Fruit fly (Drosophila melanogaster): ENCODE results near the gene CG14115.

The CG14115 gene

DNA sequence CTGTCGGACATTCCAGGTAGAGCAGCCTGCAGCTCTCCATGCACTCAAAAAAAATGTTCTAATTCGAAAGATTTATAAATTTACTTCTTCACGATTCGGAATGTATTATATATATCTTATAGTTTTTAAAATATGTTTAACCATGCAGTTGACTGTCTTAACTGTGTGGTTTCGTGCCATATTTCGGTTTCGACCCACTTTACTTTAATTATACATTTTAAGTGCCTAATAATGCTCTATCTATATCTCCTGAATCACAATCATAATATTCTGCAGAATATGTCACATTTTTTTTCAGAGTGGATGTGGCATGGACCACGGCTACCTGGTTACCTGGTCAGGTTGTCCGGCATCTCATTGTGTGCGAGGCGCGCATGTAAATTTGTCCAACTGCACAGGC, 11.6 kb downstream of the CG14115 start:
- peak; percentile 3 for TF ChIP-seq CG7271 (tag; optimal IDR thresholded peaks at IDR 0.05)
- no peak for TF ChIP-seq E2f1 (GFP tag; IDR thresholded peaks at IDR 0.05)
- no peak for TF ChIP-seq zfh2 (GFP tag; optimal IDR thresholded peaks at IDR 0.05)
- TF ChIP-seq CG8924 (tag; optimal IDR thresholded peaks at IDR 0.05) = peak; percentile 25
- no peak for TF ChIP-seq CG3995 (GFP tag; optimal IDR thresholded peaks at IDR 0.05)
- TF ChIP-seq CG15073 (GFP tag; optimal IDR thresholded peaks at IDR 0.05) = no peak
- TF ChIP-seq D19A (tag; optimal IDR thresholded peaks at IDR 0.05) = peak; percentile 15
- TF ChIP-seq repo (GFP tag; optimal IDR thresholded peaks at IDR 0.05) = no peak
- TF ChIP-seq CG10267 (tag; optimal IDR thresholded peaks at IDR 0.05) = peak; percentile 40
- TF ChIP-seq zf30C (GFP tag; optimal IDR thresholded peaks at IDR 0.05) = peak; percentile 84
- TF ChIP-seq CG10979 (tag; optimal IDR thresholded peaks at IDR 0.05) = peak; percentile 52
- TF ChIP-seq Awh (GFP tag; IDR thresholded peaks at IDR 0.05) = 0 out of 2 replicates have a peak, but pooled peaks have one; percentile 9
- TF ChIP-seq CG6254 (GFP tag; optimal IDR thresholded peaks at IDR 0.05) = no peak
- TF ChIP-seq CG15696 (tag; optimal IDR thresholded peaks at IDR 0.05) = peak; percentile 84
- TF ChIP-seq CG2889 (GFP tag; IDR thresholded peaks at IDR 0.05) = no peak
- TF ChIP-seq jumu (GFP tag; optimal IDR thresholded peaks at IDR 0.05) = no peak
- no peak for TF ChIP-seq jing (GFP tag; optimal IDR thresholded peaks at IDR 0.05)
- no peak for TF ChIP-seq CG17361 (GFP tag; IDR thresholded peaks at IDR 0.05)
- no peak for TF ChIP-seq Doc2 (GFP tag; IDR thresholded peaks at IDR 0.05)
- no peak for TF ChIP-seq stwl (tag; optimal IDR thresholded peaks at IDR 0.05)
- TF ChIP-seq fd102C (GFP tag; optimal IDR thresholded peaks at IDR 0.05) = peak; percentile 61
- no peak for TF ChIP-seq chn (GFP tag; optimal IDR thresholded peaks at IDR 0.05)
- no peak for TF ChIP-seq cad (GFP tag; optimal IDR thresholded peaks at IDR 0.05)
- TF ChIP-seq CG2712 (tag; optimal IDR thresholded peaks at IDR 0.05) = peak; percentile 55
- TF ChIP-seq inv (GFP tag; IDR thresholded peaks at IDR 0.05; ENCODE audit: partially characterized antibody) = no peak
- TF ChIP-seq dati (GFP tag; IDR thresholded peaks at IDR 0.05) = no peak
- TF ChIP-seq C15 (GFP tag; IDR thresholded peaks at IDR 0.05) = no peak
- TF ChIP-seq CG18476 (GFP tag; optimal IDR thresholded peaks at IDR 0.05) = no peak
- no peak for TF ChIP-seq CG8388 (GFP tag; optimal IDR thresholded peaks at IDR 0.05)
- TF ChIP-seq kni (GFP tag; optimal IDR thresholded peaks at IDR 0.05) = peak; percentile 43
- TF ChIP-seq CG3847 (GFP tag; IDR thresholded peaks at IDR 0.05) = no peak
- TF ChIP-seq sens (GFP tag) = peak; percentile 64
- peak; percentile 30 for TF ChIP-seq nmo (GFP tag; optimal IDR thresholded peaks at IDR 0.05)
- TF ChIP-seq CG18262 (tag; optimal IDR thresholded peaks at IDR 0.05) = peak; percentile 49
- no peak for TF ChIP-seq CG12236 (GFP tag; optimal IDR thresholded peaks at IDR 0.05)
- TF ChIP-seq NC2β (GFP tag; optimal IDR thresholded peaks at IDR 0.05) = no peak
- TF ChIP-seq CG17829 (tag; optimal IDR thresholded peaks at IDR 0.05) = peak; percentile 35
- TF ChIP-seq Elba2 (GFP tag; optimal IDR thresholded peaks at IDR 0.05) = peak; percentile 30
- no peak for TF ChIP-seq CG32767 (GFP tag; IDR thresholded peaks at IDR 0.05)
- peak; percentile 1 for TF ChIP-seq grau (tag; optimal IDR thresholded peaks at IDR 0.05)
- TF ChIP-seq corto (GFP tag; optimal IDR thresholded peaks at IDR 0.05) = peak; percentile 11
- TF ChIP-seq CG15479 (GFP tag; optimal IDR thresholded peaks at IDR 0.05) = peak; percentile 89
- TF ChIP-seq CG10366 (GFP tag; IDR thresholded peaks at IDR 0.05) = no peak
- TF ChIP-seq D (optimal IDR thresholded peaks at IDR 0.05) = no peak
- peak; percentile 4 for TF ChIP-seq D (GFP tag; optimal IDR thresholded peaks at IDR 0.05)
- TF ChIP-seq CG17385 (GFP tag; optimal IDR thresholded peaks at IDR 0.05) = no peak
- no peak for TF ChIP-seq Lpt (GFP tag; optimal IDR thresholded peaks at IDR 0.05)
- no peak for TF ChIP-seq CG14014 (GFP tag; IDR thresholded peaks at IDR 0.05)
- TF ChIP-seq vvl (GFP tag; IDR thresholded peaks at IDR 0.05) = no peak
- TF ChIP-seq CG9727 (GFP tag; optimal IDR thresholded peaks at IDR 0.05) = peak; percentile 70
- 0 out of 3 replicates have a peak, but pooled peaks have one; percentile 13 for TF ChIP-seq CG34422 (GFP tag; IDR thresholded peaks at IDR 0.05)
- TF ChIP-seq dmrt11E (tag; optimal IDR thresholded peaks at IDR 0.05) = peak; percentile 67
